Worm (Caenorhabditis elegans): Measurements from ENCODE around the gene del-9.

ce11 chrX:3576239-3576638, 40.9 kb downstream of the del-9 start, which contains the start of gene ckc-1:
- TF ChIP-seq mdl-1 (tag; optimal IDR thresholded peaks at IDR 0.05) (no peak), pqm-1 (tag; optimal IDR thresholded peaks at IDR 0.05) (peak; percentile 100), lsy-12 (tag; optimal IDR thresholded peaks at IDR 0.05) (no peak), nfya-1 (tag; optimal IDR thresholded peaks at IDR 0.05; ENCODE audit: insufficient read depth) (no peak), lin-15B (tag; optimal IDR thresholded peaks at IDR 0.05) (no peak)
